Fruit fly (Drosophila melanogaster): ENCODE measurements around the gene Best1.
A peak's percentile ranks its signal among the peaks of the same experiment; 100 is the strongest.

Gene Best1

DNA sequence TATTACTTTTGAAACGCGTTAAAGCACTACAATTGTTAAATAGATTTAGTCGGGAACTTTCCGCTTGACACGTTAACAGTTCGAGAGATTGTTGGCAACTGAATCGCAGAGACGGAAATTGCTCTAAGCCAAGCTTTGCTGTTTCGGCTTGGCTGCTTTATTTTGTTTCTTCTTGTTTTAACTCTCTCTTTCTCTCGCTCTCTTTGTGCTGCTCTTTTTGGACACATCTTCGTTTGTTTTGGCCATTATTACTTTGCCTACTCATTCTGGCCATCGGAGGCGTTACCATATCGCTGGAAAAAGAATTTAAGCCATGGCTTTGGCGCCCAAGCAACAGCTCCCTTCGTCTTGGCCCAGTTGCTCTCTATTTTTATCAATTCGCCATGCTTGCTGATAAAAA is 19.2 kb upstream of the Best1 start, which contains the start of gene CG12814 (continued):
- no peak for TF ChIP-seq lz (GFP tag; optimal IDR thresholded peaks at IDR 0.05)
- TF ChIP-seq Sox102F (GFP tag; optimal IDR thresholded peaks at IDR 0.05): peak; percentile 50
- TF ChIP-seq Hr39 (GFP tag; optimal IDR thresholded peaks at IDR 0.05): no peak
- peak; percentile 60 for TF ChIP-seq dsx (GFP tag; optimal IDR thresholded peaks at IDR 0.05; ENCODE audit: poor library complexity, severe bottlenecking)
- peak; percentile 64 for TF ChIP-seq CG6276 (GFP tag; optimal IDR thresholded peaks at IDR 0.05)
- no peak for TF ChIP-seq Ets21C (GFP tag; optimal IDR thresholded peaks at IDR 0.05)
- no peak for TF ChIP-seq CG31627 (GFP tag; optimal IDR thresholded peaks at IDR 0.05)
- no peak for TF ChIP-seq Smox (GFP tag; optimal IDR thresholded peaks at IDR 0.05)
- TF ChIP-seq CG3919 (GFP tag; optimal IDR thresholded peaks at IDR 0.05): peak; percentile 40
- peak; percentile 68 for TF ChIP-seq CG15336 (GFP tag; IDR thresholded peaks at IDR 0.05)
- TF ChIP-seq Lpt (GFP tag; optimal IDR thresholded peaks at IDR 0.05): no peak
- TF ChIP-seq cyc (GFP tag; optimal IDR thresholded peaks at IDR 0.05): no peak
- peak; percentile 76; the same call in 2 of the 3 replicates for TF ChIP-seq eg (GFP tag; IDR thresholded peaks at IDR 0.05)
- TF ChIP-seq vri (GFP tag; optimal IDR thresholded peaks at IDR 0.05): peak; percentile 30
- TF ChIP-seq pdm3 (GFP tag; optimal IDR thresholded peaks at IDR 0.05): no peak
- no peak for TF ChIP-seq CG6854 (GFP tag; optimal IDR thresholded peaks at IDR 0.05)

DNA sequence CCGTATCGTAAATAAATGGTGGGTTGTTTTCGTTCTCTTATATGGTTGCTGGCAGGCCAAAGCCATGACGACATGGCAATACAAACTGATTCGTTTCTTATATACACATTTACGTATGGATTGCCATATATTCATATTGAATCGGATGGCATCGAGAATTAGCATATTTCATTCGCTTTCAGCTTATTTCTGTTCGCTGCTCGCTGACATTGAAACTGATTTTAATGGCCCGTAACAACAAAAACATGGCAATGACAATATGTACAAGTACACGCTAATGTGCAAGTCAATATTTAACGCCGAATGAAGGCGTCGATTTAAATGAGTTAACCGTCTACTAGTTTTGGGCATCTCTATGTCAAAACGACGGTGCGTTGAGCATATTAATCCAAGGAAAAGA is 15.7 kb upstream of the Best1 start:
- TF ChIP-seq Blimp-1 (GFP tag; optimal IDR thresholded peaks at IDR 0.05) (peak; percentile 21), Hr38 (GFP tag; optimal IDR thresholded peaks at IDR 0.05) (no peak), fkh (GFP tag; optimal IDR thresholded peaks at IDR 0.05) (peak; percentile 78), CG15336 (GFP tag; IDR thresholded peaks at IDR 0.05) (no peak), Eip78C (GFP tag) (no peak)

DNA sequence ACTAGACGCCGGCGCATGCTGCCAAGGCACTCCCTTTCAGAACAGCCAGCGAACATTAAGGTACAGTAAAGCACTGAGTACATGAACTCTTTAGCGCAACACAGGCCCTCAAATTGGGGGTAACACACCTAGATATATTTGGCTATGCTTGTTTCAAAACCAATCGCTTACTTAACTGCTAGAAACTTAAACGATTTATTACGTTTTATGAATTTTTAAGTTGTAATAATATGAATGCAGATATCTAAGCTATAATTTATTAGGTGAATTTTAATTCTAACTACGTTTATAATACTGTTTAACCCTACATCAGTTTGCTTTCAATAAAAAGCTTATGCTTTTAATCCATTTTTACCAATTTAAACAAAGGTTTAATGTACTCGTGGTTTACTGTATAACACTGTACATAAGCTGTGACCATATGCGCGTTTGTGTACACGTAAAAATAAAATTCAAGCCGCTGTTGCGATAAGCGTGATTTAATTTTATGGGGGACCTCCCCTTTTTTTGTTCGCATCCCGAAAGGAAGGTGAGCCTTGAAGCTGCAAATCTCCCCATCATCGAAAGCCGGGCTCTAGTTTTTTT is 6.7 kb upstream of the Best1 start:
- TF ChIP-seq Blimp-1 (GFP tag; optimal IDR thresholded peaks at IDR 0.05): no peak
- TF ChIP-seq CG6276 (GFP tag; optimal IDR thresholded peaks at IDR 0.05): no peak
- TF ChIP-seq Eip75B (GFP tag; optimal IDR thresholded peaks at IDR 0.05): peak; percentile 31
- TF ChIP-seq fd85E (GFP tag; optimal IDR thresholded peaks at IDR 0.05): no peak
- TF ChIP-seq pdm3 (GFP tag; optimal IDR thresholded peaks at IDR 0.05): peak; percentile 38
- peak; percentile 36 for TF ChIP-seq CG9139 (GFP tag; optimal IDR thresholded peaks at IDR 0.05)
- no peak for TF ChIP-seq Sox102F (GFP tag; optimal IDR thresholded peaks at IDR 0.05)
- peak; percentile 28 for TF ChIP-seq Sox14 (GFP tag; optimal IDR thresholded peaks at IDR 0.05)
- no peak for TF ChIP-seq Smox (GFP tag; optimal IDR thresholded peaks at IDR 0.05)
- TF ChIP-seq CG8119 (GFP tag; IDR thresholded peaks at IDR 0.05): no peak
- peak; percentile 42 for TF ChIP-seq CG8632 (GFP tag; optimal IDR thresholded peaks at IDR 0.05)
- no peak for TF ChIP-seq Met (GFP tag; optimal IDR thresholded peaks at IDR 0.05)
- TF ChIP-seq salr (GFP tag; optimal IDR thresholded peaks at IDR 0.05): peak in 1 of 2 experiments; percentile 41
- TF ChIP-seq Sox15 (GFP tag; optimal IDR thresholded peaks at IDR 0.05): no peak
- no peak for TF ChIP-seq CG8319 (GFP tag; optimal IDR thresholded peaks at IDR 0.05)
- peak; percentile 49 to 76 for TF ChIP-seq ss (GFP tag; optimal IDR thresholded peaks at IDR 0.05)
- peak; percentile 24 for TF ChIP-seq CG32006 (GFP tag; optimal IDR thresholded peaks at IDR 0.05)
- TF ChIP-seq spab (GFP tag; optimal IDR thresholded peaks at IDR 0.05): peak; percentile 61
- TF ChIP-seq achi (GFP tag; optimal IDR thresholded peaks at IDR 0.05): peak; percentile 31
- TF ChIP-seq fd59A (GFP tag; optimal IDR thresholded peaks at IDR 0.05): peak; percentile 58
- TF ChIP-seq OdsH (GFP tag; optimal IDR thresholded peaks at IDR 0.05): peak; percentile 33
- TF ChIP-seq dsx (GFP tag; optimal IDR thresholded peaks at IDR 0.05; ENCODE audit: poor library complexity, severe bottlenecking): peak; percentile 31
- TF ChIP-seq svp (GFP tag): no peak
- no peak for TF ChIP-seq topi (GFP tag; optimal IDR thresholded peaks at IDR 0.05)
- TF ChIP-seq vri (GFP tag; optimal IDR thresholded peaks at IDR 0.05): no peak
- TF ChIP-seq esn (GFP tag; optimal IDR thresholded peaks at IDR 0.05): peak; percentile 3
- peak; percentile 14 for TF ChIP-seq Hr4 (GFP tag; optimal IDR thresholded peaks at IDR 0.05)
- no peak for TF ChIP-seq dac (GFP tag; optimal IDR thresholded peaks at IDR 0.05)
- TF ChIP-seq Ets96B (tag; optimal IDR thresholded peaks at IDR 0.05): peak; percentile 62
- TF ChIP-seq CG6808 (GFP tag; optimal IDR thresholded peaks at IDR 0.05): peak; percentile 78
- TF ChIP-seq net (GFP tag; optimal IDR thresholded peaks at IDR 0.05): peak; percentile 38
- TF ChIP-seq CG31627 (GFP tag; optimal IDR thresholded peaks at IDR 0.05): no peak
- TF ChIP-seq Hr39 (GFP tag; optimal IDR thresholded peaks at IDR 0.05): peak; percentile 16
- TF ChIP-seq Hr38 (GFP tag; optimal IDR thresholded peaks at IDR 0.05): no peak
- peak; percentile 35 for TF ChIP-seq CG10631 (GFP tag; optimal IDR thresholded peaks at IDR 0.05)
- TF ChIP-seq CG4318 (GFP tag; optimal IDR thresholded peaks at IDR 0.05): no peak

Data from whole organism, prepupa.